Fruit fly (Drosophila melanogaster): ENCODE measurements around the gene Lectin-galC1.

DNA sequence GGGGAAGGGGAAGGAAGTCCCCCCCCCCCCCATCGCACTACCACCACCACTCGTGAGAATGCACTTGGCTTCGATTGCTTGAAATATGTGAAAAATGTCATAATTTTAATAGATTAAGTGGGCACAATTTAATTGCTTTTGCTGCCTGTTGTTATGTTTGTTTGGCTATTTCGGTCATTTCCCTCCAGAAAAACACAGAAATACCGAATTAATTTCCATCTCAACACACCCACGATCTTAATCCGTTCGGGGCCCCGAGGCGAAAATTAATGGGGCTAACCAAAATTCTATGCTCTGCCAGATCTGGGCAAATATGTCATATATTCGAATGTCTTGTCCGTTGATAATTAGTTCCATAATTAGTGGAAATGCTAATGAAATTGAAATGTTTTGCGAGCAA is 5.4 kb downstream of the Lectin-galC1 start:
- TF ChIP-seq ttk (optimal IDR thresholded peaks at IDR 0.05), result no peak
- TF ChIP-seq insv (optimal IDR thresholded peaks at IDR 0.05), result no peak
